Fruit fly (Drosophila melanogaster): ENCODE data around the gene CG4565.

Gene CG4565

DNA sequence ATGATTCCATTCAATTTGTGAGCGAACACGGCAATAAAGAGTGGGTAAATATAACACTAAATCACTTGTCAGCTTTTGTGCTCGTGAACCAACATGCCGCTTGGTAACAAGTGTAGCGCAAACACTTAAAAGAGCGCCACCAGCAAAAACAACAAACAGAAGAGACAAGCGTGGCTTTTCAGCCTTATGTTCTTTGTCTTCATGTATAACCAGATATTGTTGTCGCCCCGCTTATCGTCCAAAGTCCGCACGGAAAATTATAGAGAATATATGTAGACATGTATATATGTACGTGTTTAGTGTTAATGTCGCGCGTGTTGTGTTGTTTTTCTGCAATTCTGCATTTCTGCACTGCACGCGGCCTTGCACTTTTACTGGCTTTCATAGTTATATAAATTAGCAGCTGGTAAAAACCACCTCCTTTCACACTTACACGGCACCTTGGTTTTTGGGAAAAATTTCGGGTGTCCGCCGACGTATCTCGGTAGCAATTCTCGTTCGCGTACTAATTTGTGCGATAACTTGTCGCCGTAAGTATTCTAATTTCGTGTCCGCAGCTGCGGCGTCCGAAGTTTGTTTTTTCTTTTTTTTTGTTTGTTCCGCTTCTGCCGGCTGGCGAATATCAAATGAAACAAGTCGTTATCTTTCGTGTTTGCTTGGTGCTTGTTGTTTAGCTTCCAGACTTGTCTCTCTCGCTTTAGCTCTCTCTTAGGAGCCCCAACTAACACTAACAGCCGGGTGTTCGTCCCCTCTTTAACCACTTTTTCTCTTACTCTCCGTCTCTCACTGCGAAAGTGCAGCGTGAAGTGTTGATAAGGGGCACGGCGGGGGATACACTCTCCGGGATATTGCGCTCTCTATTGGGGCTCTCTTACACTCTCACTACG is 36.4 kb downstream of the CG4565 start (continued):
- TF ChIP-seq CG10462 (GFP tag; optimal IDR thresholded peaks at IDR 0.05) (no peak), CG9932 (GFP tag; IDR thresholded peaks at IDR 0.05) (peak; percentile 75), gcm (GFP tag; optimal IDR thresholded peaks at IDR 0.05) (no peak), CG13424 (tag; optimal IDR thresholded peaks at IDR 0.05) (peak; percentile 15), Xbp1 (GFP tag; optimal IDR thresholded peaks at IDR 0.05) (peak; percentile 2), CG12744 (GFP tag; optimal IDR thresholded peaks at IDR 0.05) (peak; percentile 6), CG1832 (GFP tag; optimal IDR thresholded peaks at IDR 0.05) (no peak), sens (GFP tag) (peak; percentile 80), Lhr (GFP tag; optimal IDR thresholded peaks at IDR 0.05) (no peak), CG10209 (GFP tag; optimal IDR thresholded peaks at IDR 0.05) (no peak), Vsx1 (GFP tag; optimal IDR thresholded peaks at IDR 0.05) (no peak), nom (GFP tag; optimal IDR thresholded peaks at IDR 0.05) (peak; percentile 99), Usf (GFP tag; optimal IDR thresholded peaks at IDR 0.05) (no peak), gem (tag; optimal IDR thresholded peaks at IDR 0.05) (no peak), Oaz (GFP tag; IDR thresholded peaks at IDR 0.05) (no peak), ftz-f1 (GFP tag; optimal IDR thresholded peaks at IDR 0.05) (no peak), Gug (GFP tag; IDR thresholded peaks at IDR 0.05) (peak; percentile 25; the same call in 1 of the 4 replicates), HLH3B (GFP tag; IDR thresholded peaks at IDR 0.05) (peak; percentile 48), CG31388 (GFP tag; optimal IDR thresholded peaks at IDR 0.05) (no peak), tap (tag; optimal IDR thresholded peaks at IDR 0.05) (peak; percentile 10), Bteb2 (GFP tag; optimal IDR thresholded peaks at IDR 0.05) (no peak), pb (GFP tag; optimal IDR thresholded peaks at IDR 0.05) (no peak), Med (GFP tag) (peak; percentile 90), al (GFP tag; IDR thresholded peaks at IDR 0.05) (no peak), phol (tag; optimal IDR thresholded peaks at IDR 0.05) (no peak), Doc2 (GFP tag; IDR thresholded peaks at IDR 0.05) (no peak), pros (GFP tag; optimal IDR thresholded peaks at IDR 0.05) (no peak), zfh1 (GFP tag; IDR thresholded peaks at IDR 0.05) (no peak), BtbVII (GFP tag; optimal IDR thresholded peaks at IDR 0.05) (peak; percentile 33), Nf-YC (tag; optimal IDR thresholded peaks at IDR 0.05) (no peak), YL-1 (GFP tag; optimal IDR thresholded peaks at IDR 0.05) (no peak), CG10565 (GFP tag; optimal IDR thresholded peaks at IDR 0.05) (no peak), lov (optimal IDR thresholded peaks at IDR 0.05) (no peak), lov (GFP tag; IDR thresholded peaks at IDR 0.05) (peak; percentile 61; the same call in 1 of the 3 replicates), twi (tag; optimal IDR thresholded peaks at IDR 0.05) (no peak), z (GFP tag; IDR thresholded peaks at IDR 0.05) (no peak), en (GFP tag; optimal IDR thresholded peaks at IDR 0.05) (no peak), klu (GFP tag; IDR thresholded peaks at IDR 0.05) (no peak), CG8281 (tag; optimal IDR thresholded peaks at IDR 0.05) (no peak), run (tag; optimal IDR thresholded peaks at IDR 0.05) (no peak), CG2120 (GFP tag; optimal IDR thresholded peaks at IDR 0.05) (peak; percentile 43), NFAT (GFP tag; IDR thresholded peaks at IDR 0.05) (peak; percentile 78), jumu (GFP tag; optimal IDR thresholded peaks at IDR 0.05) (no peak), CG11696 (GFP tag; IDR thresholded peaks at IDR 0.05) (peak; percentile 50; the same call in 1 of the 2 replicates), unpg (GFP tag; optimal IDR thresholded peaks at IDR 0.05) (peak; percentile 35), ase (GFP tag; IDR thresholded peaks at IDR 0.05) (no peak; the same call in 2 of the 3 replicates), pum (GFP tag; optimal IDR thresholded peaks at IDR 0.05) (no peak), CG34422 (GFP tag; IDR thresholded peaks at IDR 0.05) (peak; percentile 52; the same call in 1 of the 3 replicates), crc (GFP tag; optimal IDR thresholded peaks at IDR 0.05) (no peak), Oli (tag; optimal IDR thresholded peaks at IDR 0.05) (no peak)

All from whole organism, embryonic.